Worm (Caenorhabditis elegans): Measurements from ENCODE around the gene trmt-10A.

trmt-10A gene

ce11 chrIV:9920426-9920825 lies 11.6 kb downstream of the trmt-10A start (continued):
- TF ChIP-seq pha-2 (tag; optimal IDR thresholded peaks at IDR 0.05) = no peak
- TF ChIP-seq fax-1 (tag; optimal IDR thresholded peaks at IDR 0.05) = no peak

- no peak for TF ChIP-seq Y22D7AL.16 (tag; optimal IDR thresholded peaks at IDR 0.05)
Measured at ce11 chrIV:9918021-9918420, 14.0 kb downstream of the trmt-10A start.

ce11 chrIV:9916224-9916623 lies 15.8 kb downstream of the trmt-10A start, which contains the start of gene bed-3:
Gene bed-3 (plus strand): TSS chrIV:9916524.
- TF ChIP-seq elt-4 (tag; optimal IDR thresholded peaks at IDR 0.05) (no peak), lin-11 (tag; optimal IDR thresholded peaks at IDR 0.05) (no peak)

ce11 chrIV:9915128-9915527 lies 16.9 kb downstream of the trmt-10A start:
- TF ChIP-seq T23F11.4 (GFP tag; optimal IDR thresholded peaks at IDR 0.05) = no peak
- no peak for TF ChIP-seq ets-4 (tag; optimal IDR thresholded peaks at IDR 0.05)
- TF ChIP-seq Y22D7AL.16 (tag; optimal IDR thresholded peaks at IDR 0.05) = no peak
- no peak for TF ChIP-seq ceh-14 (tag; optimal IDR thresholded peaks at IDR 0.05)
- TF ChIP-seq sdc-2 (tag; optimal IDR thresholded peaks at IDR 0.05) = no peak
- no peak for TF ChIP-seq ceh-22 (tag; optimal IDR thresholded peaks at IDR 0.05)
- TF ChIP-seq zip-5 (tag; optimal IDR thresholded peaks at IDR 0.05) = no peak
- TF ChIP-seq hlh-6 (tag; optimal IDR thresholded peaks at IDR 0.05) = no peak
- TF ChIP-seq ztf-16 (tag; optimal IDR thresholded peaks at IDR 0.05) = no peak
- no peak for TF ChIP-seq pat-9 (tag; optimal IDR thresholded peaks at IDR 0.05)
- no peak for TF ChIP-seq ceh-9 (tag; optimal IDR thresholded peaks at IDR 0.05)
- TF ChIP-seq tbx-7 (tag; optimal IDR thresholded peaks at IDR 0.05) = no peak
- no peak for TF ChIP-seq ceh-18 (tag; optimal IDR thresholded peaks at IDR 0.05)
- no peak for TF ChIP-seq ceh-31 (tag; optimal IDR thresholded peaks at IDR 0.05)
- TF ChIP-seq fkh-10 (GFP tag; optimal IDR thresholded peaks at IDR 0.05) = no peak
- TF ChIP-seq odd-2 (tag; optimal IDR thresholded peaks at IDR 0.05) = no peak
- TF ChIP-seq K09A11.1 (tag; optimal IDR thresholded peaks at IDR 0.05; ENCODE audit: insufficient read depth) = no peak

- TF ChIP-seq pha-4 (tag; optimal IDR thresholded peaks at IDR 0.05) (no peak), sox-4 (tag; optimal IDR thresholded peaks at IDR 0.05) (no peak), ceh-30 (tag; optimal IDR thresholded peaks at IDR 0.05) (no peak), lim-6 (tag; optimal IDR thresholded peaks at IDR 0.05) (no peak), nhr-232 (tag; optimal IDR thresholded peaks at IDR 0.05) (no peak), T23F11.4 (GFP tag; optimal IDR thresholded peaks at IDR 0.05) (no peak), hlh-8 (tag; optimal IDR thresholded peaks at IDR 0.05) (no peak), eyg-1 (tag; optimal IDR thresholded peaks at IDR 0.05) (no peak), gmeb-2 (tag; optimal IDR thresholded peaks at IDR 0.05) (no peak), ceh-34 (tag; optimal IDR thresholded peaks at IDR 0.05) (no peak), unc-86 (tag; optimal IDR thresholded peaks at IDR 0.05) (no peak), fax-1 (tag; optimal IDR thresholded peaks at IDR 0.05) (no peak), C08G9.2 (tag; optimal IDR thresholded peaks at IDR 0.05) (no peak), madf-2 (tag; optimal IDR thresholded peaks at IDR 0.05) (no peak), hlh-15 (tag; optimal IDR thresholded peaks at IDR 0.05) (no peak), ref-2 (tag; optimal IDR thresholded peaks at IDR 0.05) (no peak), zip-5 (tag; optimal IDR thresholded peaks at IDR 0.05) (no peak), che-1 (tag; optimal IDR thresholded peaks at IDR 0.05) (no peak)
Measured at ce11 chrIV:9913064-9913463, 18.9 kb downstream of the trmt-10A start.

All from whole organism, late embryonic.